Worm (Caenorhabditis elegans) whole organism, young adult: Measurements from ENCODE around the gene smg-8.

Source experiments
- B0035.1 ChIP-seq: sonication (generic microtip); optimal IDR thresholded peaks from 2 replicates; lab custom pipeline; 2016; ENCODE audit warnings: missing genetic modification characterization, mild to moderate bottlenecking, missing compliant biosample characterization, missing genotype, missing genetic modification reagents
- B0336.3 ChIP-seq: fragments of 200-800 bp; sonication (Bioruptor generic); IDR thresholded peaks from 2 replicates; pipeline ENCODE4 v1.3.6; 2022; ENCODE audit warnings: missing genetic modification characterization, missing compliant biosample characterization
- C06A6.2 ChIP-seq: fragments of 200-800 bp; sonication (Bioruptor generic); conservative IDR thresholded peaks from 2 replicates; pipeline ENCODE4 v1.3.6; 2022; ENCODE audit warnings: missing genetic modification characterization, missing compliant biosample characterization
- C17E4.6 ChIP-seq: fragments of 200-800 bp; sonication (Bioruptor generic); IDR thresholded peaks from 2 replicates; pipeline ENCODE4 v1.3.6; 2022; ENCODE audit warnings: missing genetic modification reagents, missing genetic modification characterization, missing compliant biosample characterization
- D2030.7 ChIP-seq: fragments of 200-800 bp; sonication (Bioruptor generic); IDR thresholded peaks from 2 replicates; pipeline ENCODE4 v1.3.6; 2022; ENCODE audit warnings: missing genetic modification reagents, missing genetic modification characterization, missing compliant biosample characterization
- F22D6.2 ChIP-seq: sonication (generic microtip); optimal IDR thresholded peaks from 2 replicates; lab custom pipeline; 2016; ENCODE audit warnings: mild to moderate bottlenecking, missing genetic modification characterization, missing compliant biosample characterization
- F49E8.2 ChIP-seq: sonication (generic microtip); optimal IDR thresholded peaks from 3 replicates; lab custom pipeline; 2017; ENCODE audit warnings: missing genetic modification characterization, mild to moderate bottlenecking, missing compliant biosample characterization, antibody characterized with exemption, moderate library complexity; ENCODE audit not compliant: insufficient read depth
- F57A8.1 ChIP-seq: fragments of 200-800 bp; sonication (Bioruptor generic); optimal IDR thresholded peaks from 2 replicates; lab custom pipeline; 2018; ENCODE audit warnings: mild to moderate bottlenecking, missing genetic modification characterization, moderate library complexity, missing compliant biosample characterization
- F57C9.4 ChIP-seq: sonication (generic microtip); optimal IDR thresholded peaks from 2 replicates; lab custom pipeline; 2017; ENCODE audit warnings: mild to moderate bottlenecking, missing genetic modification characterization, missing compliant biosample characterization
- K11D2.4 ChIP-seq: fragments of 200-800 bp; sonication (Bioruptor generic); IDR thresholded peaks from 2 replicates; pipeline ENCODE4 v1.3.6; 2022; ENCODE audit warnings: missing genetic modification reagents, missing genetic modification characterization, missing compliant biosample characterization
- Y53G8AR.9 ChIP-seq: fragments of 200-800 bp; sonication (Bioruptor generic); conservative IDR thresholded peaks from 2 replicates; pipeline ENCODE4 v1.3.6; 2022; ENCODE audit warnings: missing genetic modification reagents, missing genetic modification characterization, missing compliant biosample characterization
- Y56A3A.18 ChIP-seq: fragments of 200-800 bp; sonication (Bioruptor generic); IDR thresholded peaks from 2 replicates; pipeline ENCODE4 v1.3.6; 2022; ENCODE audit warnings: missing genetic modification reagents, missing genetic modification characterization, missing compliant biosample characterization
- Y79H2A.3 ChIP-seq: fragments of 200-800 bp; sonication (Bioruptor generic); conservative IDR thresholded peaks from 2 replicates; pipeline ENCODE4 v1.3.6; 2022; ENCODE audit warnings: missing genetic modification reagents, missing genetic modification characterization, missing compliant biosample characterization
- Y95B8A.8 ChIP-seq: fragments of 200-800 bp; sonication (Bioruptor generic); IDR thresholded peaks from 2 replicates; pipeline ENCODE4 v1.3.6; 2022; ENCODE audit warnings: missing genetic modification reagents, missing genetic modification characterization, missing compliant biosample characterization
- ZK185.1 ChIP-seq: sonication (generic microtip); optimal IDR thresholded peaks from 2 replicates; lab custom pipeline; 2016; ENCODE audit warnings: mild to moderate bottlenecking, missing genetic modification characterization, missing compliant biosample characterization; ENCODE audit not compliant: poor library complexity, severe bottlenecking
- akir-1 ChIP-seq: fragments of 200-800 bp; sonication (Bioruptor generic); optimal IDR thresholded peaks from 2 replicates; lab custom pipeline; 2018; ENCODE audit warnings: mild to moderate bottlenecking, missing genetic modification characterization, moderate library complexity, missing compliant biosample characterization
- ama-1 ChIP-seq, 3 experiments: fragments of 150-350 bp in 1 of 3; sonication (generic microtip) in 2 of 3; optimal IDR thresholded peaks; 2 replicates each; lab custom pipeline; 2014 to 2018; ENCODE audit warnings: missing biosample characterization in 2 of 3, missing genetic modification characterization in 2 of 3, missing genetic modification reagents in 2 of 3
- aptf-2 ChIP-seq: fragments of 200-800 bp; sonication (Bioruptor generic); conservative IDR thresholded peaks from 2 replicates; pipeline ENCODE4 v1.3.6; 2022; ENCODE audit warnings: missing genetic modification reagents, missing genetic modification characterization, missing compliant biosample characterization
- bed-1 ChIP-seq: fragments of 200-800 bp; sonication (Bioruptor generic); IDR thresholded peaks from 2 replicates; pipeline ENCODE4 v1.3.6; 2022; ENCODE audit warnings: missing genetic modification reagents, missing genetic modification characterization, missing compliant biosample characterization
- ceh-100 ChIP-seq: fragments of 200-800 bp; sonication (Bioruptor generic); IDR thresholded peaks from 2 replicates; pipeline ENCODE4 v1.3.6; 2022; ENCODE audit warnings: missing genetic modification reagents, missing genetic modification characterization, missing compliant biosample characterization
- ceh-79 ChIP-seq: sonication (generic microtip); optimal IDR thresholded peaks from 2 replicates; lab custom pipeline; 2017; ENCODE audit warnings: mild to moderate bottlenecking, missing genetic modification characterization, missing compliant biosample characterization
- dox-1 ChIP-seq: fragments of 200-800 bp; sonication (Bioruptor generic); IDR thresholded peaks from 2 replicates; pipeline ENCODE4 v1.3.6; 2022; ENCODE audit warnings: missing genetic modification reagents, missing genetic modification characterization, missing compliant biosample characterization
- egl-44 ChIP-seq: fragments of 200-800 bp; sonication (Bioruptor generic); IDR thresholded peaks from 2 replicates; pipeline ENCODE4 v1.3.6; 2022; ENCODE audit warnings: missing genetic modification reagents, missing genetic modification characterization, missing compliant biosample characterization
- ets-4 ChIP-seq: fragments of 200-800 bp; sonication (Bioruptor generic); optimal IDR thresholded peaks from 2 replicates; lab custom pipeline; 2018; ENCODE audit warnings: mild to moderate bottlenecking, missing genetic modification characterization, missing compliant biosample characterization
- him-1 ChIP-seq: sonication (generic microtip); optimal IDR thresholded peaks from 2 replicates; lab custom pipeline; 2016; ENCODE audit warnings: missing genotype, missing genetic modification reagents, missing genetic modification characterization, missing compliant biosample characterization
- hlh-12 ChIP-seq: sonication (generic microtip); optimal IDR thresholded peaks from 2 replicates; lab custom pipeline; 2016; ENCODE audit warnings: missing genetic modification characterization, missing compliant biosample characterization
- hmg-1.2 ChIP-seq: fragments of 200-800 bp; sonication (Bioruptor generic); IDR thresholded peaks from 2 replicates; pipeline ENCODE4 v1.3.6; 2022; ENCODE audit warnings: missing genetic modification reagents, missing genetic modification characterization, missing compliant biosample characterization
- hrde-1 ChIP-seq: sonication (generic microtip); optimal IDR thresholded peaks from 2 replicates; lab custom pipeline; 2016; ENCODE audit warnings: missing genetic modification characterization, mild to moderate bottlenecking, missing compliant biosample characterization, moderate library complexity, missing genotype, missing genetic modification reagents, borderline replicate concordance
- lag-1 ChIP-seq: fragments of 200-800 bp; sonication (Bioruptor generic); IDR thresholded peaks from 2 replicates; pipeline ENCODE4 v1.3.6; 2022; ENCODE audit warnings: missing genetic modification reagents, missing genetic modification characterization, missing compliant biosample characterization
- lin-26 ChIP-seq: fragments of 200-800 bp; sonication (Bioruptor generic); IDR thresholded peaks from 2 replicates; pipeline ENCODE4 v1.3.6; 2022; ENCODE audit warnings: missing genetic modification reagents, missing genetic modification characterization, missing compliant biosample characterization
- lin-40 ChIP-seq: sonication (generic microtip); optimal IDR thresholded peaks from 2 replicates; lab custom pipeline; 2016; ENCODE audit warnings: missing genetic modification characterization, mild to moderate bottlenecking, missing compliant biosample characterization, missing genotype, missing genetic modification reagents
- lsy-27 ChIP-seq: sonication (generic microtip); optimal IDR thresholded peaks from 2 replicates; lab custom pipeline; 2017; ENCODE audit warnings: missing genetic modification characterization, mild to moderate bottlenecking, missing compliant biosample characterization, antibody characterized with exemption, missing genotype, borderline replicate concordance; ENCODE audit not compliant: insufficient read depth
- madf-8 ChIP-seq: fragments of 200-800 bp; sonication (Bioruptor generic); conservative IDR thresholded peaks from 2 replicates; pipeline ENCODE4 v1.3.6; 2022; ENCODE audit warnings: missing genetic modification reagents, missing genetic modification characterization, missing compliant biosample characterization
- nhr-120 ChIP-seq: fragments of 200-800 bp; sonication (Bioruptor generic); IDR thresholded peaks from 2 replicates; pipeline ENCODE4 v1.3.6; 2022; ENCODE audit warnings: missing genetic modification characterization, missing compliant biosample characterization
- nhr-27 ChIP-seq: fragments of 200-800 bp; sonication (Bioruptor generic); optimal IDR thresholded peaks from 2 replicates; lab custom pipeline; 2018; ENCODE audit warnings: mild to moderate bottlenecking, missing genetic modification characterization, moderate library complexity, missing compliant biosample characterization
- pha-4 ChIP-seq: fragments of 150-350 bp; sonication (generic microtip); optimal IDR thresholded peaks from 2 replicates; lab custom pipeline; 2014; ENCODE audit warnings: missing biosample characterization, missing genetic modification reagents, missing genetic modification characterization
- repo-1 ChIP-seq: sonication (generic microtip); optimal IDR thresholded peaks from 2 replicates; lab custom pipeline; 2017; ENCODE audit warnings: mild to moderate bottlenecking, missing genetic modification characterization, missing compliant biosample characterization
- snpc-1.1 ChIP-seq: sonication (generic microtip); optimal IDR thresholded peaks from 2 replicates; lab custom pipeline; 2017; ENCODE audit warnings: missing genetic modification characterization, mild to moderate bottlenecking, missing compliant biosample characterization, antibody characterized with exemption, moderate library complexity, missing genotype, missing genetic modification reagents; ENCODE audit not compliant: insufficient read depth
- somi-1 ChIP-seq: fragments of 200-800 bp; sonication (Bioruptor generic); optimal IDR thresholded peaks from 2 replicates; lab custom pipeline; 2018; ENCODE audit warnings: mild to moderate bottlenecking, missing genetic modification characterization, missing compliant biosample characterization
- tbx-9 ChIP-seq: sonication (generic microtip); optimal IDR thresholded peaks from 2 replicates; lab custom pipeline; 2016; ENCODE audit warnings: borderline replicate concordance, missing genetic modification characterization, inconsistent platforms, missing compliant biosample characterization
- ztf-26 ChIP-seq: sonication (generic microtip); optimal IDR thresholded peaks from 2 replicates; lab custom pipeline; 2017; ENCODE audit warnings: missing genetic modification characterization, missing compliant biosample characterization
- ztf-28 ChIP-seq: fragments of 200-800 bp; sonication (Bioruptor generic); IDR thresholded peaks from 2 replicates; pipeline ENCODE4 v1.3.6; 2022; ENCODE audit warnings: missing genetic modification reagents, missing genetic modification characterization, missing compliant biosample characterization

smg-8 gene

DNA sequence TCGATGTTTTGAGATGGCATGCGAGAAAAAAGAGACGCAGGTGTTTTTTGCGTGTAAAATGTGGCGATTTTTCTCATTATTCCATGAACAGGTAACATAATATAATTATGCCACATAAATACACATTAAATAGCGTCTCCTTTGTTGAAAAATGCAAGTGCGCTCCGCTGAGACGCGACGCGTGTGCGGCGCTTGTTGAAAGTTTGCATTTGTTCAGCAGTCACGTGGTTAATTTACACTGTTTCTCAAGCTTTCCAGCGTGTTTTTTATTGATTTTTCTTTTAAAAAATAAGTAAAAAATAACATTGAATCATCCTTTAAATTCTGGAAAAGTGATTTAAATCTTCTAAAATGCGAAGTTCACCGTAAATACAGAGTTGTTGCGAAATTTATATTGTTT is 41.6 kb upstream of the smg-8 start (continued):
- TF ChIP-seq C17E4.6: no peak
- peak; percentile 65 for TF ChIP-seq lin-40 (tag; lab: Kevin White, UChicago)
- peak; percentile 73 for TF ChIP-seq ztf-26
- TF ChIP-seq aptf-2: no peak
- TF ChIP-seq tbx-9: no peak
- no peak for TF ChIP-seq egl-44 (GFP tag; lab: Robert Waterston, UW)
- TF ChIP-seq akir-1: no peak
- no peak for TF ChIP-seq ceh-100 (GFP tag; lab: Robert Waterston, UW)
- TF ChIP-seq Y79H2A.3 (GFP tag; lab: Robert Waterston, UW): no peak
- no peak for TF ChIP-seq repo-1
- TF ChIP-seq hmg-1.2 (GFP tag; lab: Robert Waterston, UW): peak; percentile 54
- TF ChIP-seq somi-1 (GFP tag; lab: Kevin White, UChicago): no peak
- TF ChIP-seq ceh-79 (tag; lab: Kevin White, UChicago): no peak
- no peak for TF ChIP-seq nhr-27 (tag; lab: Kevin White, UChicago)
- no peak for TF ChIP-seq lin-26
- TF ChIP-seq ets-4: no peak
- no peak for TF ChIP-seq C06A6.2 (GFP tag; lab: Robert Waterston, UW)
- TF ChIP-seq B0035.1 (tag; lab: Kevin White, UChicago): no peak
- TF ChIP-seq ZK185.1 (tag; lab: Kevin White, UChicago): peak; percentile 60
- TF ChIP-seq Y56A3A.18 (GFP tag; lab: Robert Waterston, UW): no peak
- TF ChIP-seq snpc-1.1: no peak
- no peak for TF ChIP-seq him-1 (tag; lab: Kevin White, UChicago)
- no peak for TF ChIP-seq lag-1
- 0 out of 2 replicates have a peak, but pooled peaks have one; percentile 32 for TF ChIP-seq K11D2.4
- TF ChIP-seq F57A8.1: no peak
- TF ChIP-seq ztf-28: no peak
- TF ChIP-seq F49E8.2 (tag; lab: Kevin White, UChicago): no peak
- 0 out of 2 replicates have a peak, but pooled peaks have one; percentile 26 for TF ChIP-seq B0336.3 (GFP tag; lab: Robert Waterston, UW)
- TF ChIP-seq, all 124 proteins: peak for 29

DNA sequence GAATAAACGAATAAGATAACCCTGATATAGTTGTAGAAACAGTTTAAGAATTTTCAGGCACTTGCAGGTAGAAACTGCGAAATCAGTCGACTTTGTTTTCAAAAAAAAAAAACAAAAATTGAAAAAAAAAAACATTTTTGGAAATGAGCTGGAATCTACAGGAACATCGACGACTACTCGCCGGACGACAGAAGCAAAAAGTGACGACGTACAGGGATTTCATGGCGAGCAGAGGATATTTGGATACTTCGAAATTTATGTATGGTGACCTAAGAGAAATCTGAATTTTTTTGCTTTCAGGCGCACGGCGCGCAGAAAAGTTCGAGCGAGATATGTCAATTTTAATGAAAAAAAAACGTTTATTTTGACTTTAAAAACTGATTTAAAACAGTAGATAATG is 40.1 kb upstream of the smg-8 start:
- TF ChIP-seq nhr-120 (GFP tag; lab: Robert Waterston, UW) (no peak), bed-1 (GFP tag; lab: Robert Waterston, UW) (no peak), F22D6.2 (tag; lab: Kevin White, UChicago) (no peak), D2030.7 (GFP tag; lab: Robert Waterston, UW) (no peak), ama-1 (optimal IDR thresholded peaks at IDR 0.05; lab: Kevin White, UChicago) (peak; percentile 26), ama-1 (GFP tag; optimal IDR thresholded peaks at IDR 0.05; lab: Kevin White, UChicago) (no peak), F49E8.2 (tag; lab: Kevin White, UChicago) (no peak), F57C9.4 (tag; lab: Kevin White, UChicago) (no peak), dox-1 (GFP tag; lab: Robert Waterston, UW) (no peak), Y53G8AR.9 (0 out of 2 replicates have a peak, but pooled peaks have one; percentile 15), lsy-27 (tag; lab: Kevin White, UChicago) (no peak), hlh-12 (no peak), pha-4 (tag; lab: Kevin White, UChicago) (no peak), madf-8 (no peak), Y95B8A.8 (GFP tag; lab: Robert Waterston, UW) (no peak), hrde-1 (tag; lab: Kevin White, UChicago) (no peak), C17E4.6 (no peak)
- TF ChIP-seq, all 124 proteins: peak for 2
